Worm (Caenorhabditis elegans) whole organism, L2 larva: Measurements from ENCODE around the gene fbxl-1.

ENCODE experiments used
- ama-1 ChIP-seq: fragments of 150-350 bp; optimal IDR thresholded peaks from 2 replicates; lab custom pipeline; 2018; ENCODE audit warnings: inconsistent platforms
- blmp-1 ChIP-seq: sonication (generic microtip); optimal IDR thresholded peaks from 2 replicates; lab custom pipeline; 2017; ENCODE audit warnings: missing genetic modification characterization, mild to moderate bottlenecking, missing compliant biosample characterization, antibody characterized with exemption, moderate library complexity; ENCODE audit not compliant: insufficient read depth
- dmd-4 ChIP-seq: sonication (generic microtip); optimal IDR thresholded peaks from 2 replicates; lab custom pipeline; 2017; ENCODE audit warnings: missing biosample characterization, missing genetic modification characterization
- egl-27 ChIP-seq: sonication (generic microtip); optimal IDR thresholded peaks from 3 replicates; lab custom pipeline; 2017; ENCODE audit warnings: missing biosample characterization, missing genetic modification reagents, missing genetic modification characterization
- elt-3 ChIP-seq: sonication (generic microtip); optimal IDR thresholded peaks from 2 replicates; lab custom pipeline; 2017; ENCODE audit warnings: missing biosample characterization, missing genetic modification characterization
- lin-13 ChIP-seq: fragments of 150-350 bp; optimal IDR thresholded peaks from 2 replicates; lab custom pipeline; 2014; ENCODE audit warnings: missing biosample characterization, missing genetic modification reagents, missing genetic modification characterization
- lsy-2 ChIP-seq, 2 experiments: fragments of 150-350 bp in 1 of 2; sonication (generic microtip) in 1 of 2; optimal IDR thresholded peaks; 2 replicates each; lab custom pipeline; 2014 to 2017; ENCODE audit warnings: missing biosample characterization in 2 of 2, missing genetic modification characterization in 2 of 2
- nhr-11 ChIP-seq: fragments of 150-350 bp; optimal IDR thresholded peaks from 2 replicates; lab custom pipeline; 2014; ENCODE audit warnings: missing biosample characterization, missing genetic modification characterization
- nhr-25 ChIP-seq: fragments of 150-350 bp; sonication (generic microtip); optimal IDR thresholded peaks from 3 replicates; lab custom pipeline; 2014; ENCODE audit warnings: missing biosample characterization, missing genetic modification characterization
- nhr-77 ChIP-seq: fragments of 150-350 bp; optimal IDR thresholded peaks from 2 replicates; lab custom pipeline; 2014; ENCODE audit warnings: missing biosample characterization, missing genetic modification characterization
- skn-1 ChIP-seq: sonication (generic microtip); optimal IDR thresholded peaks from 2 replicates; lab custom pipeline; 2017; ENCODE audit warnings: missing biosample characterization, missing genetic modification characterization
- snpc-4 ChIP-seq: fragments of 150-350 bp; optimal IDR thresholded peaks from 2 replicates; lab custom pipeline; 2014; ENCODE audit warnings: missing biosample characterization, missing genetic modification characterization
- unc-39 ChIP-seq: fragments of 150-350 bp; optimal IDR thresholded peaks from 2 replicates; lab custom pipeline; 2014; ENCODE audit warnings: missing biosample characterization, missing genetic modification characterization
- ztf-11 ChIP-seq: sonication (generic microtip); optimal IDR thresholded peaks from 2 replicates; lab custom pipeline; 2017; ENCODE audit warnings: missing biosample characterization, missing genetic modification characterization

ce11 chrIII:8235358-8235757 is 7.7 kb downstream of the fbxl-1 start, which contains the start of gene C02F5.14:
- TF ChIP-seq dmd-4 (tag; lab: Kevin White, UChicago) (no peak), blmp-1 (tag; lab: Kevin White, UChicago) (no peak), unc-39 (tag; lab: Kevin White, UChicago) (no peak), ama-1 (lab: Kevin White, UChicago) (no peak), lin-13 (GFP tag; lab: Kevin White, UChicago) (no peak), ztf-11 (no peak), nhr-77 (tag; lab: Kevin White, UChicago) (no peak), egl-27 (tag; lab: Kevin White, UChicago) (no peak), elt-3 (no peak), skn-1 (tag; lab: Kevin White, UChicago) (no peak), lsy-2 (tag; optimal IDR thresholded peaks at IDR 0.05; lab: Kevin White, UChicago) (no peak), nhr-11 (no peak), nhr-25 (tag; lab: Kevin White, UChicago) (no peak), snpc-4 (tag; lab: Kevin White, UChicago) (no peak)
